Fruit fly (Drosophila melanogaster): Measurements from ENCODE around the gene CCHa1.
A peak's percentile ranks its signal among the peaks of the same experiment; 100 is the strongest.

The CCHa1 gene

DNA sequence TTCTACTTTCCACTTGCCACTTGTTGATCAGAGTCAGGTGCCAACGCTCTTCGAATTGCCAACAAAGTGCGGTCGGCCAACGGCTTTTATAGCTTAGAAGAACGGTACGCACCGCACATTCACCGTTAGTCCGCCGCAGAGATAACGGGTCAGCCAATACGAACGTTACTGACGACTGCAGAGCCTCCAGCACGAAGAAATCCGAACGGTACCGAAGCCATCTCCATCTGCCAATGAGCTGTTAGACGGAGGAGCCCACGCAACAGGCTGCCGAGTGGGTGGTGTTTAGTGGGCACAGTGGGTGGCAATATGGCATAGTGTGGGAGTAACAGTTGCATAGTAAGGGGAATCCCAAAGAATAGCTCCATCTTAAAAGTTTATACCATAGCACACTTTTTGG lies at the start of gene CCHa1:
Gene CCHa1, minus strand, starts transcription at position 44 of the 400 bp plus-strand sequence.
- TF ChIP-seq lola (GFP tag; optimal IDR thresholded peaks at IDR 0.05) (no peak), tai (GFP tag; optimal IDR thresholded peaks at IDR 0.05) (no peak), psq (GFP tag; optimal IDR thresholded peaks at IDR 0.05) (no peak), CrebA (GFP tag; optimal IDR thresholded peaks at IDR 0.05; ENCODE audit: borderline replicate concordance) (no peak), Sp1 (GFP tag; optimal IDR thresholded peaks at IDR 0.05) (no peak), Hr78 (GFP tag; optimal IDR thresholded peaks at IDR 0.05) (no peak), rgr (GFP tag; optimal IDR thresholded peaks at IDR 0.05) (no peak), Mio (GFP tag; optimal IDR thresholded peaks at IDR 0.05) (no peak), brk (GFP tag; optimal IDR thresholded peaks at IDR 0.05) (no peak), usp (GFP tag; optimal IDR thresholded peaks at IDR 0.05) (no peak), GATAd (GFP tag; optimal IDR thresholded peaks at IDR 0.05) (no peak), sv (GFP tag; optimal IDR thresholded peaks at IDR 0.05) (no peak), CG32264 (GFP tag; optimal IDR thresholded peaks at IDR 0.05) (no peak), dl (GFP tag; optimal IDR thresholded peaks at IDR 0.05; ENCODE audit: insufficient read depth in 1 of 2, partially characterized antibody in 2 of 2) (no peak), CG9705 (GFP tag; optimal IDR thresholded peaks at IDR 0.05) (no peak), Myc (optimal IDR thresholded peaks at IDR 0.05) (no peak), dmrt93B (GFP tag; optimal IDR thresholded peaks at IDR 0.05) (no peak)

DNA sequence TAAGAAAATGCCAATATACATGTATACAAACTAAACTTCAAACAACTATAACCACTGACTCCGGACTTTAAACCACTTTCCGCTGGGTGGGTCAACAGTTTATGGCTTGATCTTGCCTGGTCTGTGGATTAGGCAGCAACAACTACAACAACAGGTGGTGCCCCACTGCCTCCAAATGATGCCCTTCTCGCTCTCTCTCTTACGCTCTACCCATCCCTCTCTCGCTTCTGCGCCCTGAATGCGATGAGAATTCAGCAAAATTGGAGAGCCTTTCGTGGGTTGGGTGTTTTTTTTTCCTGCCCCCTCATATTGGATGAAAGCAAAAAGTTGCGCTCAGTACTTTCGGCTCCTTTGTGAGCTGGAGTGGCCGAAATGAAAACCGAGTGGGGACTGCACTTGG lies 44.3 kb upstream of the CCHa1 start:
- TF ChIP-seq Dif (GFP tag; optimal IDR thresholded peaks at IDR 0.05; ENCODE audit: partially characterized antibody) (peak; percentile 26), fru (GFP tag; optimal IDR thresholded peaks at IDR 0.05) (no peak), tai (GFP tag; optimal IDR thresholded peaks at IDR 0.05) (no peak)

DNA sequence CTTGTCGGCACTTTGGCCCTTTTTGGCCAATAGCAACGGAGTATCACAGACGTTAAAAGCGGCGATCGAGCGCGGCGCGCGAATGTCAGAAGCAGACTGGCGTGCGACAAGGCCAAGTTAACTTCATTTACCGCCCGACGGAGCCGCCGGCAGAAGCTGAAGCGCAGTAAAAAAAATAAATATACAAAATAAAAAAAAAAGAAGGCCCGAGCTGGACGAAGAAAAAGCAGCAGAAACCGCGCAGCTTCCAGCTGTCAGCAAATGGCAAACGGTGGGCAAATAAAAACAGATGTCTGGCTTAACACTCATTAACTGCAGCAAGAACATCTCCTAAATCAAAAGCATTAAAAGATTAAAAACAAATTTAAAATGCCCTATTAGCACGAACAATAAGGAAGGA lies 35.3 kb upstream of the CCHa1 start, which contains the start of gene CG14356:
Gene CG14356, minus strand, starts transcription at position 101 of the 400 bp plus-strand sequence.
- no peak for TF ChIP-seq Vsx2 (GFP tag; optimal IDR thresholded peaks at IDR 0.05; ENCODE audit: partially characterized antibody)
- no peak for TF ChIP-seq dmrt93B (GFP tag; optimal IDR thresholded peaks at IDR 0.05)
- no peak for TF ChIP-seq foxo (GFP tag; optimal IDR thresholded peaks at IDR 0.05)
- no peak for TF ChIP-seq Sp1 (GFP tag; optimal IDR thresholded peaks at IDR 0.05)
- no peak for TF ChIP-seq lola (GFP tag; optimal IDR thresholded peaks at IDR 0.05)
- no peak for TF ChIP-seq Myc (optimal IDR thresholded peaks at IDR 0.05)
- TF ChIP-seq N (GFP tag; optimal IDR thresholded peaks at IDR 0.05), result no peak
- TF ChIP-seq Hr78 (GFP tag; optimal IDR thresholded peaks at IDR 0.05), result no peak
- no peak for TF ChIP-seq pan (optimal IDR thresholded peaks at IDR 0.05)
- TF ChIP-seq dsf (GFP tag; optimal IDR thresholded peaks at IDR 0.05; ENCODE audit: borderline replicate concordance), result no peak

DNA sequence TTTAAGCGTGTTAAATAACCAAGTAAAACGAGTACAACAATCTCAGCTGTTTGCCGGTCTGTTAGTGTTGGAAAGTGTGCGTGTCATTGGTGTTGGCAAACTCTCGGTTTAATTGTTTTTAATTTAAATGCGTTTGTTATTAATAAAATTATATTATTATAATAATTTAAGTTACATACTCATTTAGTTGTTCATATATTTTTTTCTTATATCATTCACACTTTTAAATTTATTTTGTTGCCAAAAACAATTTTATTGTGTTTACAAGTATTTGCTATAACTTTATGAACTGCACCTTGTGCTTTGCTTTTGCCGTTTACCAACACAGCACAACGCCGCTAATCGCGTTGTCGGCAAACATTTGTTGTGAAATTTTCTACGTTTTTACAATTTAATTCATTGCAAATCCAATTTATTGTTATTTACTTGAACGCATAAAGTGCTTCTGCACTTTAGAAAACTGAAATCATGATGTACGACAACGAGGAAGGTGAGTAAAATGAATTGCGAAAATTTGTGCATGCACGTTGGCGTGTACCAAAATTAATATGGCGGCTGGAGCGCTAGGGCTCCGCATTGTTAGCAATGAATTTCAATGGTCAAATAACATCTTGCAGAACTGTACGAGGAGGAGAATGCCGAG lies 29.0 kb upstream of the CCHa1 start, which contains the start of the genes 140up and Polr2B:
Gene 140up, minus strand, starts transcription at position 70 of the 643 bp plus-strand sequence.
Gene Polr2B, plus strand, starts transcription at position 313 of the 643 bp plus-strand sequence.
- TF ChIP-seq fru (GFP tag; optimal IDR thresholded peaks at IDR 0.05), result peak; percentile 86
- TF ChIP-seq jim (GFP tag; optimal IDR thresholded peaks at IDR 0.05), result peak; percentile 6
- peak; percentile 88 for TF ChIP-seq h (GFP tag; optimal IDR thresholded peaks at IDR 0.05)
- TF ChIP-seq GATAd (GFP tag; optimal IDR thresholded peaks at IDR 0.05), result peak; percentile 64
- TF ChIP-seq Hr78 (GFP tag; optimal IDR thresholded peaks at IDR 0.05), result no peak
- TF ChIP-seq OdsH (GFP tag; optimal IDR thresholded peaks at IDR 0.05), result peak; percentile 93
- no peak for TF ChIP-seq usp (GFP tag; optimal IDR thresholded peaks at IDR 0.05)
- no peak for TF ChIP-seq Dfd (GFP tag; optimal IDR thresholded peaks at IDR 0.05)
- no peak for TF ChIP-seq Mio (GFP tag; optimal IDR thresholded peaks at IDR 0.05)
- peak; percentile 92 for TF ChIP-seq dmrt93B (GFP tag; optimal IDR thresholded peaks at IDR 0.05)
- TF ChIP-seq Vsx2 (GFP tag; optimal IDR thresholded peaks at IDR 0.05; ENCODE audit: partially characterized antibody), result no peak
- peak; percentile 86 for TF ChIP-seq Jra (GFP tag; optimal IDR thresholded peaks at IDR 0.05)
- TF ChIP-seq N (GFP tag; optimal IDR thresholded peaks at IDR 0.05), result no peak
- TF ChIP-seq Dif (GFP tag; optimal IDR thresholded peaks at IDR 0.05; ENCODE audit: partially characterized antibody), result no peak
- peak; percentile 96 for TF ChIP-seq HLH106 (tag; optimal IDR thresholded peaks at IDR 0.05)
- TF ChIP-seq Hnf4 (GFP tag; optimal IDR thresholded peaks at IDR 0.05), result peak; percentile 94
- TF ChIP-seq sage (GFP tag; optimal IDR thresholded peaks at IDR 0.05), result peak; percentile 67
- peak; percentile 5 for TF ChIP-seq CG32264 (GFP tag; optimal IDR thresholded peaks at IDR 0.05)
- TF ChIP-seq woc (GFP tag; optimal IDR thresholded peaks at IDR 0.05), result peak; percentile 66
- peak; percentile 25 for TF ChIP-seq Rel (GFP tag; optimal IDR thresholded peaks at IDR 0.05)
- peak; percentile 66 for TF ChIP-seq Rel (tag; optimal IDR thresholded peaks at IDR 0.05)
- peak; percentile 55 for TF ChIP-seq Hr83 (GFP tag; optimal IDR thresholded peaks at IDR 0.05; ENCODE audit: poor library complexity, severe bottlenecking)
- TF ChIP-seq CrebA (GFP tag; optimal IDR thresholded peaks at IDR 0.05; ENCODE audit: borderline replicate concordance), result no peak
- TF ChIP-seq ey (GFP tag; optimal IDR thresholded peaks at IDR 0.05), result peak; percentile 77
- peak; percentile 89 for TF ChIP-seq brk (GFP tag; optimal IDR thresholded peaks at IDR 0.05)
- TF ChIP-seq Abd-B (GFP tag; optimal IDR thresholded peaks at IDR 0.05), result no peak
- peak; percentile 89 for TF ChIP-seq CG9705 (GFP tag; optimal IDR thresholded peaks at IDR 0.05)
- TF ChIP-seq foxo (GFP tag; optimal IDR thresholded peaks at IDR 0.05), result peak in 1 of 2 experiments; percentile 95
- TF ChIP-seq Sp1 (GFP tag; optimal IDR thresholded peaks at IDR 0.05), result peak; percentile 91
- TF ChIP-seq dl (GFP tag; optimal IDR thresholded peaks at IDR 0.05; ENCODE audit: insufficient read depth in 1 of 2, partially characterized antibody in 2 of 2), result no peak
- TF ChIP-seq psq (GFP tag; optimal IDR thresholded peaks at IDR 0.05), result peak; percentile 93
- peak; percentile 95 for TF ChIP-seq rgr (GFP tag; optimal IDR thresholded peaks at IDR 0.05)
- peak; percentile 52 for TF ChIP-seq Myc (optimal IDR thresholded peaks at IDR 0.05)
- no peak for TF ChIP-seq lola (GFP tag; optimal IDR thresholded peaks at IDR 0.05)
- TF ChIP-seq sv (GFP tag; optimal IDR thresholded peaks at IDR 0.05), result peak; percentile 80
- no peak for TF ChIP-seq tai (GFP tag; optimal IDR thresholded peaks at IDR 0.05)
- TF ChIP-seq br (GFP tag; optimal IDR thresholded peaks at IDR 0.05), result peak; percentile 77
- TF ChIP-seq pan (optimal IDR thresholded peaks at IDR 0.05), result no peak
- peak; percentile 86 for TF ChIP-seq dsf (GFP tag; optimal IDR thresholded peaks at IDR 0.05; ENCODE audit: borderline replicate concordance)
